Fruit fly (Drosophila melanogaster) whole organism, embryonic: Measurements from ENCODE around the gene lute.
A peak's percentile ranks its signal among the peaks of the same experiment; 100 is the strongest.

Source experiments
- ATbp ChIP-seq: fragments of 200-800 bp; sonication (Bioruptor generic); optimal IDR thresholded peaks from 2 replicates; lab custom pipeline; 2017; ENCODE audit warnings: missing biosample characterization, mild to moderate bottlenecking, missing genetic modification characterization, missing genetic modification reagents
- BEAF-32 ChIP-seq: fragments of 200-800 bp; sonication (Bioruptor generic); optimal IDR thresholded peaks from 3 replicates; lab custom pipeline; 2017; ENCODE audit warnings: missing biosample characterization, missing genetic modification characterization, mild to moderate bottlenecking, moderate library complexity, missing genetic modification reagents
- Blimp-1 ChIP-seq: fragments of 200-800 bp; sonication (Bioruptor generic); optimal IDR thresholded peaks from 3 replicates; lab custom pipeline; 2018; ENCODE audit warnings: missing biosample characterization, missing genetic modification characterization, mild to moderate bottlenecking, moderate library complexity, missing genetic modification reagents
- CG1024 ChIP-seq: fragments of 200-800 bp; sonication (Bioruptor generic); IDR thresholded peaks from 2 replicates; pipeline ENCODE4 v1.3.6; 2022; ENCODE audit warnings: missing biosample characterization, missing genetic modification characterization
- CG11093 ChIP-seq: fragments of 200-800 bp; sonication (Bioruptor generic); IDR thresholded peaks from 3 replicates; pipeline ENCODE4 v1.3.6; 2022; ENCODE audit warnings: missing biosample characterization, missing genetic modification characterization
- CG11723 ChIP-seq: fragments of 200-800 bp; sonication (Bioruptor generic); optimal IDR thresholded peaks from 2 replicates; lab custom pipeline; 2017; ENCODE audit warnings: missing biosample characterization, mild to moderate bottlenecking, missing genetic modification characterization
- CG13775 ChIP-seq: fragments of 200-800 bp; sonication (Bioruptor generic); optimal IDR thresholded peaks from 3 replicates; lab custom pipeline; 2017; ENCODE audit warnings: missing biosample characterization, mild to moderate bottlenecking, missing genetic modification characterization
- CG1647 ChIP-seq: fragments of 200-800 bp; sonication (Bioruptor generic); optimal IDR thresholded peaks from 3 replicates; lab custom pipeline; 2016; ENCODE audit warnings: missing biosample characterization, missing genetic modification characterization
- CG17568 ChIP-seq: fragments of 200-800 bp; sonication (Bioruptor generic); optimal IDR thresholded peaks from 2 replicates; lab custom pipeline; 2018; ENCODE audit warnings: missing biosample characterization, mild to moderate bottlenecking, missing genetic modification characterization, moderate library complexity
- CG17829 ChIP-seq: fragments of 200-800 bp; optimal IDR thresholded peaks from 2 replicates; lab custom pipeline; 2019; ENCODE audit warnings: missing biosample characterization, mild to moderate bottlenecking, missing genetic modification characterization, moderate library complexity
- CG17912 ChIP-seq: fragments of 200-800 bp; sonication (Bioruptor generic); optimal IDR thresholded peaks from 2 replicates; lab custom pipeline; 2018; ENCODE audit warnings: missing biosample characterization, mild to moderate bottlenecking, missing genetic modification characterization
- CG18262 ChIP-seq: fragments of 200-800 bp; optimal IDR thresholded peaks from 3 replicates; lab custom pipeline; 2019; ENCODE audit warnings: missing biosample characterization, mild to moderate bottlenecking, missing genetic modification characterization, moderate library complexity
- CG3163 ChIP-seq: fragments of 200-800 bp; sonication (Bioruptor generic); optimal IDR thresholded peaks from 3 replicates; lab custom pipeline; 2016; ENCODE audit warnings: missing biosample characterization, missing genetic modification characterization
- CG32532 ChIP-seq: fragments of 200-800 bp; sonication (Bioruptor generic); IDR thresholded peaks from 2 replicates; pipeline ENCODE4 v1.3.6; 2022; ENCODE audit warnings: missing biosample characterization, missing genetic modification characterization
- CG32767 ChIP-seq: fragments of 200-800 bp; sonication (Bioruptor generic); IDR thresholded peaks from 2 replicates; pipeline ENCODE4 v1.3.6; 2022; ENCODE audit warnings: missing biosample characterization, missing genetic modification characterization
- CG4820 ChIP-seq: fragments of 200-800 bp; sonication (Bioruptor generic); optimal IDR thresholded peaks from 3 replicates; lab custom pipeline; 2016; ENCODE audit warnings: missing biosample characterization, missing genetic modification characterization
- CG7987 ChIP-seq: fragments of 200-800 bp; sonication (Bioruptor generic); optimal IDR thresholded peaks from 2 replicates; lab custom pipeline; 2018; ENCODE audit warnings: missing biosample characterization, mild to moderate bottlenecking, missing genetic modification characterization, moderate library complexity
- CG8359 ChIP-seq: fragments of 200-800 bp; sonication (Bioruptor generic); optimal IDR thresholded peaks from 2 replicates; lab custom pipeline; 2017; ENCODE audit warnings: missing biosample characterization, mild to moderate bottlenecking, missing genetic modification characterization, borderline replicate concordance
- CG9609 ChIP-seq: fragments of 200-800 bp; sonication (Bioruptor generic); optimal IDR thresholded peaks from 3 replicates; lab custom pipeline; 2016; ENCODE audit warnings: missing biosample characterization, missing genetic modification characterization
- Dek ChIP-seq: fragments of 200-800 bp; sonication (Bioruptor generic); optimal IDR thresholded peaks from 3 replicates; lab custom pipeline; 2019; ENCODE audit warnings: missing biosample characterization, mild to moderate bottlenecking, missing genetic modification characterization, moderate library complexity
- Lpt ChIP-seq: fragments of >200 bp; optimal IDR thresholded peaks from 2 replicates; lab custom pipeline; 2018; ENCODE audit warnings: missing biosample characterization, missing genetic modification characterization
- Med ChIP-seq: fragments of 200-800 bp; sonication (Bioruptor generic); peaks from one replicate; lab custom pipeline; 2016; ENCODE audit warnings: missing biosample characterization, missing genetic modification characterization, mild to moderate bottlenecking, inconsistent platforms, moderate library complexity
- NC2α ChIP-seq: fragments of 200-800 bp; sonication (Bioruptor generic); optimal IDR thresholded peaks from 2 replicates; lab custom pipeline; 2016; ENCODE audit warnings: missing biosample characterization, missing genetic modification characterization
- NFAT ChIP-seq: fragments of 200-800 bp; sonication (Bioruptor generic); IDR thresholded peaks from 2 replicates; pipeline ENCODE4 v1.3.6; 2022; ENCODE audit warnings: missing biosample characterization, missing genetic modification characterization
- Opbp ChIP-seq: fragments of 200-800 bp; sonication (Bioruptor generic); IDR thresholded peaks from 3 replicates; pipeline ENCODE4 v1.3.6; 2022; ENCODE audit warnings: missing biosample characterization, missing genetic modification characterization; ENCODE audit not compliant: partially characterized antibody
- Rx ChIP-seq: fragments of 200-800 bp; sonication (Bioruptor generic); IDR thresholded peaks from 2 replicates; pipeline ENCODE4 v1.3.6; 2022; ENCODE audit warnings: missing biosample characterization, missing genetic modification characterization
- Ssrp ChIP-seq: fragments of 200-800 bp; sonication (Bioruptor generic); optimal IDR thresholded peaks from 2 replicates; lab custom pipeline; 2018; ENCODE audit warnings: missing biosample characterization, mild to moderate bottlenecking, missing genetic modification characterization, moderate library complexity
- Tbp ChIP-seq: fragments of >200 bp; optimal IDR thresholded peaks from 2 replicates; lab custom pipeline; 2018; ENCODE audit warnings: missing biosample characterization, missing genetic modification characterization
- al ChIP-seq: fragments of 200-800 bp; sonication (Bioruptor generic); IDR thresholded peaks from 2 replicates; pipeline ENCODE4 v1.3.6; 2022; ENCODE audit warnings: missing biosample characterization, missing genetic modification characterization
- aop ChIP-seq: fragments of 200-800 bp; sonication (Bioruptor generic); IDR thresholded peaks from 2 replicates; pipeline ENCODE4 v1.3.6; 2022; ENCODE audit warnings: missing biosample characterization, missing genetic modification characterization
- bbx ChIP-seq: fragments of 200-800 bp; sonication (Bioruptor generic); IDR thresholded peaks from 2 replicates; pipeline ENCODE4 v1.3.6; 2022; ENCODE audit warnings: missing biosample characterization, missing genetic modification characterization; ENCODE audit not compliant: partially characterized antibody
- croc ChIP-seq: fragments of 200-800 bp; sonication (Bioruptor generic); conservative IDR thresholded peaks from 3 replicates; pipeline ENCODE4 v1.3.6; 2022; ENCODE audit warnings: missing biosample characterization, missing genetic modification characterization
- crp ChIP-seq, 2 experiments: fragments of 200-800 bp; sonication (Bioruptor generic); optimal IDR thresholded peaks; 2 replicates in 1 of 2; 3 replicates in 1 of 2; lab custom pipeline; 2017; ENCODE audit warnings: missing biosample characterization in 2 of 2, missing genetic modification characterization in 2 of 2, mild to moderate bottlenecking in 1 of 2, moderate library complexity in 1 of 2
- da ChIP-seq: fragments of 200-800 bp; sonication (Bioruptor generic); optimal IDR thresholded peaks from 2 replicates; lab custom pipeline; 2016; ENCODE audit warnings: missing biosample characterization, missing genetic modification characterization
- dati ChIP-seq: fragments of 200-800 bp; sonication (Bioruptor generic); IDR thresholded peaks from 2 replicates; pipeline ENCODE4 v1.3.6; 2022; ENCODE audit warnings: missing biosample characterization, missing genetic modification characterization
- exex ChIP-seq: fragments of 200-800 bp; sonication (Bioruptor generic); optimal IDR thresholded peaks from 4 replicates; lab custom pipeline; 2018; ENCODE audit warnings: missing biosample characterization, mild to moderate bottlenecking, missing genetic modification characterization, moderate library complexity
- fd64A ChIP-seq: fragments of 200-800 bp; sonication (Bioruptor generic); optimal IDR thresholded peaks from 3 replicates; lab custom pipeline; 2018; ENCODE audit warnings: missing biosample characterization, mild to moderate bottlenecking, missing genetic modification characterization
- fd96Cb ChIP-seq: fragments of 200-800 bp; sonication (Bioruptor generic); optimal IDR thresholded peaks from 2 replicates; lab custom pipeline; 2018; ENCODE audit warnings: missing biosample characterization, mild to moderate bottlenecking, missing genetic modification characterization, moderate library complexity
- fru ChIP-seq: fragments of >200 bp; optimal IDR thresholded peaks from 2 replicates; lab custom pipeline; 2017
- ftz-f1 ChIP-seq: fragments of 200-800 bp; sonication (Bioruptor generic); optimal IDR thresholded peaks from 2 replicates; lab custom pipeline; 2016; ENCODE audit warnings: missing biosample characterization, missing genetic modification characterization
- knrl ChIP-seq: fragments of 200-800 bp; sonication (Bioruptor generic); IDR thresholded peaks from 3 replicates; pipeline ENCODE4 v1.3.6; 2022; ENCODE audit warnings: missing biosample characterization, missing genetic modification characterization; ENCODE audit not compliant: partially characterized antibody
- mirr ChIP-seq: fragments of 200-800 bp; sonication (Bioruptor generic); optimal IDR thresholded peaks from 3 replicates; lab custom pipeline; 2018; ENCODE audit warnings: missing biosample characterization, mild to moderate bottlenecking, missing genetic modification characterization
- pb ChIP-seq: fragments of 200-800 bp; sonication (Bioruptor generic); optimal IDR thresholded peaks from 3 replicates; lab custom pipeline; 2016; ENCODE audit warnings: missing biosample characterization, missing genetic modification characterization
- run ChIP-seq: fragments of 200-800 bp; sonication (Bioruptor generic); optimal IDR thresholded peaks from 3 replicates; lab custom pipeline; 2018; ENCODE audit warnings: missing biosample characterization, mild to moderate bottlenecking, missing genetic modification characterization
- sc ChIP-seq, 3 experiments: fragments of >200 bp in 2 of 3; fragments of 200-800 bp in 1 of 3; sonication (Bioruptor generic) in 1 of 3; optimal IDR thresholded peaks; 2 replicates in 2 of 3; 3 replicates in 1 of 3; lab custom pipeline; 2017; ENCODE audit warnings: mild to moderate bottlenecking in 1 of 3, missing biosample characterization in 1 of 3, missing genetic modification characterization in 1 of 3, missing genetic modification reagents in 1 of 3
- schlank ChIP-seq: fragments of 200-800 bp; sonication (Bioruptor generic); optimal IDR thresholded peaks from 2 replicates; lab custom pipeline; 2018; ENCODE audit warnings: missing biosample characterization, mild to moderate bottlenecking, missing genetic modification characterization
- sens-2 ChIP-seq: fragments of 200-800 bp; sonication (Bioruptor generic); IDR thresholded peaks from 2 replicates; pipeline ENCODE4 v1.3.6; 2022; ENCODE audit warnings: missing biosample characterization, missing genetic modification characterization
- sqz ChIP-seq: fragments of 200-800 bp; sonication (Bioruptor generic); optimal IDR thresholded peaks from 3 replicates; lab custom pipeline; 2018; ENCODE audit warnings: missing biosample characterization, mild to moderate bottlenecking, missing genetic modification characterization
- unc-4 ChIP-seq: fragments of 200-800 bp; sonication (Bioruptor generic); IDR thresholded peaks from 2 replicates; pipeline ENCODE4 v1.3.6; 2022; ENCODE audit warnings: missing biosample characterization, missing genetic modification characterization; ENCODE audit not compliant: partially characterized antibody
- zen2 ChIP-seq: fragments of 200-800 bp; sonication (Bioruptor generic); IDR thresholded peaks from 3 replicates; pipeline ENCODE4 v1.3.6; 2022; ENCODE audit warnings: missing biosample characterization, missing genetic modification characterization; ENCODE audit not compliant: partially characterized antibody

Gene lute

dm6 chr3R:17400102-17400501 lies 20.4 kb downstream of the lute start (continued):
- TF ChIP-seq zen2 (GFP tag; lab: Robert Waterston, UW) (no peak), Dek (tag; lab: Kevin White, UChicago) (no peak), CG9609 (GFP tag; lab: Kevin White, UChicago) (no peak), CG11093 (GFP tag; lab: Robert Waterston, UW) (no peak), CG32532 (GFP tag; lab: Robert Waterston, UW) (no peak), pb (no peak), sens-2 (GFP tag; lab: Robert Waterston, UW) (no peak), Ssrp (tag; lab: Kevin White, UChicago) (no peak), CG8359 (GFP tag; lab: Kevin White, UChicago) (no peak), ATbp (GFP tag; lab: Kevin White, UChicago) (peak; percentile 11), CG7987 (GFP tag; lab: Kevin White, UChicago) (no peak), Med (GFP tag; lab: Kevin White, UChicago) (no peak), Lpt (GFP tag; lab: Kevin White, UChicago) (no peak), CG17829 (no peak), mirr (GFP tag; lab: Kevin White, UChicago) (no peak), ftz-f1 (GFP tag; lab: Kevin White, UChicago) (peak; percentile 5), al (GFP tag; lab: Robert Waterston, UW) (no peak), crp (GFP tag; optimal IDR thresholded peaks at IDR 0.05; lab: Kevin White, UChicago) (no peak), exex (tag; lab: Kevin White, UChicago) (peak; percentile 60), run (no peak), CG18262 (tag; lab: Kevin White, UChicago) (no peak), dati (GFP tag; lab: Robert Waterston, UW) (no peak), CG1647 (no peak), CG11723 (no peak), CG3163 (no peak), Rx (GFP tag; lab: Robert Waterston, UW) (no peak), fd64A (peak; percentile 9)

DNA sequence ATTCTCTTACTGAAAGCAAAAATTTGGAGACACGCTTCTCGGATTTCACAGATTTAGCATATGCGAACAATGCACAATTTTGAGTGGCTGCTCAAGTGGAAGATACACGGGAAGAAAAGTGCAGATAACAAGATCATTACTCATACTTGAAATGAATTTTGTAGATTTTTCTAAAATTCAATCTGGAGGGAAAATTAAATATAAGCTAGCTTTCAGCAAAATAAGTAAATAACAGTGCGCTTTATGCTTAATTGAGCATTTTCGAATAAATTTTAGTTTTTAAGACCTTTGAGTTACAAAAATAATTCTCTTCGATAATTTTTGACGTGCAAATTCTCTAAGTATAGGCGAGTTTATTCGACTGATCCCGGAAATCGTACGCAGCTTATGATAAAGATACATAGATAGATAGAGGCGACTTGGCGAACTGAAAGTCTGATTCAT lies 21.0 kb downstream of the lute start:
- TF ChIP-seq schlank (tag; lab: Kevin White, UChicago) (no peak), Tbp (GFP tag; lab: Kevin White, UChicago) (no peak), unc-4 (GFP tag; lab: Robert Waterston, UW) (no peak), croc (GFP tag; lab: Robert Waterston, UW) (0 out of 3 replicates have a peak, but pooled peaks have one; percentile 24), CG1024 (0 out of 2 replicates have a peak, but pooled peaks have one; percentile 17), NFAT (GFP tag; lab: Robert Waterston, UW) (no peak), fru (lab: Kevin White, UChicago) (no peak), aop (GFP tag; lab: Robert Waterston, UW) (no peak), sqz (no peak), Opbp (GFP tag; lab: Robert Waterston, UW) (no peak), pb (peak; percentile 41), CG17912 (GFP tag; lab: Kevin White, UChicago) (no peak), sc (optimal IDR thresholded peaks at IDR 0.05; lab: Kevin White, UChicago) (no peak), sc (GFP tag; optimal IDR thresholded peaks at IDR 0.05; lab: Kevin White, UChicago) (no peak), Med (GFP tag; lab: Kevin White, UChicago) (peak; percentile 85), Blimp-1 (GFP tag; lab: Kevin White, UChicago) (peak; percentile 69), CG13775 (GFP tag; lab: Kevin White, UChicago) (no peak), CG4820 (peak; percentile 51), knrl (no peak), CG32767 (GFP tag; lab: Robert Waterston, UW) (no peak), da (GFP tag; lab: Kevin White, UChicago) (no peak), BEAF-32 (no peak), CG17568 (GFP tag; lab: Kevin White, UChicago) (no peak), Rx (GFP tag; lab: Robert Waterston, UW) (no peak), bbx (no peak), NC2α (GFP tag; lab: Kevin White, UChicago) (no peak), fd96Cb (tag; lab: Kevin White, UChicago) (peak; percentile 63)
